Fruit fly (Drosophila melanogaster): ENCODE results near the gene NSD.
A peak's percentile ranks its signal among the peaks of the same experiment; 100 is the strongest.

NSD gene

DNA sequence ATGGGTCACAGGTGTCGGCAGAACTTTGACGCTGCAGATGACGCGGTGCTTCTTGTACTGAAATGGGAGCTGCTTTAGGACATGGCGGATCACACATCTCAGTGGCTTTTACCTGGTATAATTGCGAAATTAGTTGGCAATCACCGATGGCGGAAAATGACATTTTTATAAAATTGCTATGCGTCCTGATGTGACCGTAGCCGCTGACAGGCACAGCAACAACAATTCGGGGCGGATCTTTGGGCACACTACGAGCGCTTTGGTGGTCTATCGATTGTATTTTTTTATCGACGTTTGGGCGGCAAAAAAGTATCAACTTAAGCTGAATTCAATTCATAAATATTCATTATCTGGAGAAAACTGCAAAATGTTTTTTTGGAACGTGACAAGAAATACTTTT lies 16.2 kb upstream of the NSD start, which contains the start of gene CG4951 (continued):
- peak; percentile 91 for TF ChIP-seq pzg (GFP tag; optimal IDR thresholded peaks at IDR 0.05)
- TF ChIP-seq CG12071 (GFP tag; optimal IDR thresholded peaks at IDR 0.05), result no peak
- no peak for TF ChIP-seq CG17612 (GFP tag; IDR thresholded peaks at IDR 0.05)
- peak; percentile 95 for TF ChIP-seq CG9797 (GFP tag; optimal IDR thresholded peaks at IDR 0.05)
- 0 out of 3 replicates have a peak, but pooled peaks have one; percentile 42 for TF ChIP-seq Doc3 (GFP tag; IDR thresholded peaks at IDR 0.05; ENCODE audit: partially characterized antibody)
- TF ChIP-seq ato (GFP tag; IDR thresholded peaks at IDR 0.05; ENCODE audit: partially characterized antibody), result 0 out of 2 replicates have a peak, but pooled peaks have one; percentile 23
- TF ChIP-seq Dip2 (GFP tag; IDR thresholded peaks at IDR 0.05), result no peak
- TF ChIP-seq ap (GFP tag; IDR thresholded peaks at IDR 0.05), result no peak
- TF ChIP-seq mirr (GFP tag; optimal IDR thresholded peaks at IDR 0.05), result no peak
- TF ChIP-seq Oaz (GFP tag; IDR thresholded peaks at IDR 0.05), result no peak
- peak; percentile 36; the same call in 1 of the 3 replicates for TF ChIP-seq vnd (GFP tag; IDR thresholded peaks at IDR 0.05; ENCODE audit: partially characterized antibody)
- no peak for TF ChIP-seq Sry-β (GFP tag; optimal IDR thresholded peaks at IDR 0.05)
- TF ChIP-seq Lhr (GFP tag; optimal IDR thresholded peaks at IDR 0.05), result no peak
- TF ChIP-seq ranshi (GFP tag; IDR thresholded peaks at IDR 0.05), result no peak
- peak; percentile 2 for TF ChIP-seq CG12659 (GFP tag; optimal IDR thresholded peaks at IDR 0.05)
- no peak for TF ChIP-seq CG30431 (GFP tag; optimal IDR thresholded peaks at IDR 0.05)
- no peak for TF ChIP-seq fu2 (GFP tag; optimal IDR thresholded peaks at IDR 0.05)
- no peak for TF ChIP-seq cg (GFP tag; optimal IDR thresholded peaks at IDR 0.05)
- TF ChIP-seq klu (GFP tag; IDR thresholded peaks at IDR 0.05), result no peak
- TF ChIP-seq CG14860 (GFP tag; IDR thresholded peaks at IDR 0.05; ENCODE audit: partially characterized antibody), result peak; percentile 53; the same call in 2 of the 3 replicates
- no peak for TF ChIP-seq Max (GFP tag; optimal IDR thresholded peaks at IDR 0.05)
- no peak for TF ChIP-seq CG11695 (GFP tag; IDR thresholded peaks at IDR 0.05)
- TF ChIP-seq HLHmδ (GFP tag; optimal IDR thresholded peaks at IDR 0.05), result no peak
- TF ChIP-seq BEAF-32 (GFP tag; optimal IDR thresholded peaks at IDR 0.05), result peak; percentile 57
- no peak for TF ChIP-seq fru (optimal IDR thresholded peaks at IDR 0.05)
- TF ChIP-seq Oli (tag; optimal IDR thresholded peaks at IDR 0.05), result no peak
- TF ChIP-seq lov (optimal IDR thresholded peaks at IDR 0.05), result no peak
- TF ChIP-seq lov (GFP tag; IDR thresholded peaks at IDR 0.05), result no peak
- no peak for TF ChIP-seq Jarid2 (GFP tag; optimal IDR thresholded peaks at IDR 0.05)
- TF ChIP-seq nau (GFP tag; optimal IDR thresholded peaks at IDR 0.05), result no peak
- no peak for TF ChIP-seq CG15011 (GFP tag; optimal IDR thresholded peaks at IDR 0.05)
- no peak for TF ChIP-seq B-H2 (GFP tag; optimal IDR thresholded peaks at IDR 0.05)
- peak; percentile 59; the same call in 1 of the 2 replicates for TF ChIP-seq amos (GFP tag; IDR thresholded peaks at IDR 0.05; ENCODE audit: partially characterized antibody)
- no peak for TF ChIP-seq zfh2 (GFP tag; optimal IDR thresholded peaks at IDR 0.05)
- TF ChIP-seq Abd-B (GFP tag; optimal IDR thresholded peaks at IDR 0.05), result no peak
- no peak for TF ChIP-seq CG18764 (GFP tag; optimal IDR thresholded peaks at IDR 0.05)
- TF ChIP-seq CG5245 (GFP tag; optimal IDR thresholded peaks at IDR 0.05), result no peak
- no peak for TF ChIP-seq CG9215 (GFP tag; IDR thresholded peaks at IDR 0.05)
- TF ChIP-seq CG4360 (GFP tag; IDR thresholded peaks at IDR 0.05), result peak; percentile 85
- TF ChIP-seq Aef1 (GFP tag; IDR thresholded peaks at IDR 0.05), result peak; percentile 94
- TF ChIP-seq knrl (GFP tag; IDR thresholded peaks at IDR 0.05; ENCODE audit: partially characterized antibody), result peak; percentile 32; the same call in 1 of the 3 replicates
- TF ChIP-seq gcm2 (GFP tag; optimal IDR thresholded peaks at IDR 0.05), result no peak
- TF ChIP-seq CG1024 (GFP tag; IDR thresholded peaks at IDR 0.05), result no peak
- TF ChIP-seq CG11247 (GFP tag; IDR thresholded peaks at IDR 0.05), result no peak
- no peak for TF ChIP-seq slbo (GFP tag; IDR thresholded peaks at IDR 0.05)
- no peak for TF ChIP-seq Mrtf (GFP tag; IDR thresholded peaks at IDR 0.05)
- TF ChIP-seq CG34224 (GFP tag; IDR thresholded peaks at IDR 0.05; ENCODE audit: partially characterized antibody), result peak; percentile 57; the same call in 2 of the 3 replicates
- TF ChIP-seq Poxn (GFP tag; IDR thresholded peaks at IDR 0.05), result no peak
- no peak for TF ChIP-seq Asciz (GFP tag; optimal IDR thresholded peaks at IDR 0.05)
- no peak for TF ChIP-seq CG14667 (GFP tag; IDR thresholded peaks at IDR 0.05)
- TF ChIP-seq Bdp1 (GFP tag; optimal IDR thresholded peaks at IDR 0.05), result no peak
